Fruit fly (Drosophila melanogaster) whole organism, prepupa: Measurements from ENCODE around the gene Prp40.
A peak's percentile ranks its signal among the peaks of the same experiment; 100 is the strongest.

Experiments
- CG10631 ChIP-seq: fragments of 200-800 bp; sonication (Bioruptor generic); optimal IDR thresholded peaks from 2 replicates; lab custom pipeline; 2016; ENCODE audit warnings: missing biosample characterization, missing genetic modification characterization
- CG11294 ChIP-seq: fragments of 200-800 bp; sonication (Bioruptor generic); IDR thresholded peaks from 2 replicates; pipeline ENCODE4 v1.3.6; 2022; ENCODE audit warnings: missing biosample characterization, missing genetic modification characterization
- CG11902 ChIP-seq: fragments of 200-800 bp; sonication (Bioruptor generic); optimal IDR thresholded peaks from 3 replicates; lab custom pipeline; 2016; ENCODE audit warnings: missing biosample characterization, missing genetic modification characterization
- CG15336 ChIP-seq: fragments of 200-800 bp; sonication (Bioruptor generic); IDR thresholded peaks from 2 replicates; pipeline ENCODE4 v1.3.6; 2022; ENCODE audit warnings: missing biosample characterization, missing genetic modification characterization
- CG1621 ChIP-seq: fragments of 200-800 bp; sonication (Bioruptor generic); optimal IDR thresholded peaks from 3 replicates; lab custom pipeline; 2018; ENCODE audit warnings: missing biosample characterization, mild to moderate bottlenecking, missing genetic modification characterization
- CG16779 ChIP-seq: fragments of 200-800 bp; sonication (Bioruptor generic); optimal IDR thresholded peaks from 3 replicates; lab custom pipeline; 2017; ENCODE audit warnings: missing biosample characterization, mild to moderate bottlenecking, missing genetic modification characterization
- CG3032 ChIP-seq: fragments of 200-800 bp; optimal IDR thresholded peaks from 2 replicates; lab custom pipeline; 2019; ENCODE audit warnings: missing biosample characterization, mild to moderate bottlenecking, missing genetic modification characterization, moderate library complexity
- CG31627 ChIP-seq: fragments of 200-800 bp; sonication (Bioruptor generic); optimal IDR thresholded peaks from 3 replicates; lab custom pipeline; 2016; ENCODE audit warnings: missing biosample characterization, missing genetic modification characterization
- CG32006 ChIP-seq: fragments of 200-800 bp; sonication (Bioruptor generic); optimal IDR thresholded peaks from 3 replicates; lab custom pipeline; 2017; ENCODE audit warnings: missing biosample characterization, mild to moderate bottlenecking, missing genetic modification characterization
- CG34406 ChIP-seq: fragments of 200-800 bp; sonication (Bioruptor generic); optimal IDR thresholded peaks from 3 replicates; lab custom pipeline; 2016; ENCODE audit warnings: missing biosample characterization, missing genetic modification characterization
- CG3919 ChIP-seq: fragments of 200-800 bp; sonication (Bioruptor generic); optimal IDR thresholded peaks from 3 replicates; lab custom pipeline; 2016; ENCODE audit warnings: missing biosample characterization, missing genetic modification characterization
- CG4318 ChIP-seq: fragments of 200-800 bp; sonication (Bioruptor generic); optimal IDR thresholded peaks from 3 replicates; lab custom pipeline; 2017; ENCODE audit warnings: missing biosample characterization, mild to moderate bottlenecking, missing genetic modification characterization
- CG6163 ChIP-seq: fragments of 200-800 bp; sonication (Bioruptor generic); IDR thresholded peaks from 3 replicates; pipeline ENCODE4 v1.3.6; 2022; ENCODE audit warnings: missing biosample characterization, missing genetic modification characterization
- CG6276 ChIP-seq: fragments of 200-800 bp; sonication (Bioruptor generic); optimal IDR thresholded peaks from 2 replicates; lab custom pipeline; 2017; ENCODE audit warnings: missing biosample characterization, mild to moderate bottlenecking, missing genetic modification characterization
- CG6792 ChIP-seq: fragments of 200-800 bp; sonication (Bioruptor generic); optimal IDR thresholded peaks from 3 replicates; lab custom pipeline; 2016; ENCODE audit warnings: missing biosample characterization, missing genetic modification characterization
- CG6808 ChIP-seq: fragments of 200-800 bp; sonication (Bioruptor generic); optimal IDR thresholded peaks from 3 replicates; lab custom pipeline; 2017; ENCODE audit warnings: missing biosample characterization, missing genetic modification characterization, mild to moderate bottlenecking, moderate library complexity, missing genetic modification reagents
- CG6854 ChIP-seq: fragments of 200-800 bp; sonication (Bioruptor generic); optimal IDR thresholded peaks from 2 replicates; lab custom pipeline; 2017; ENCODE audit warnings: missing biosample characterization, mild to moderate bottlenecking, missing genetic modification characterization
- CG7368 ChIP-seq: fragments of 200-800 bp; sonication (Bioruptor generic); optimal IDR thresholded peaks from 3 replicates; lab custom pipeline; 2016; ENCODE audit warnings: missing biosample characterization, missing genetic modification characterization
- CG8119 ChIP-seq: fragments of 200-800 bp; sonication (Bioruptor generic); IDR thresholded peaks from 3 replicates; pipeline ENCODE4 v1.3.6; 2022; ENCODE audit warnings: missing biosample characterization, missing genetic modification characterization
- CG8632 ChIP-seq: fragments of 200-800 bp; sonication (Bioruptor generic); optimal IDR thresholded peaks from 3 replicates; lab custom pipeline; 2016; ENCODE audit warnings: missing biosample characterization, missing genetic modification characterization
- CG9139 ChIP-seq: fragments of 200-800 bp; sonication (Bioruptor generic); optimal IDR thresholded peaks from 3 replicates; lab custom pipeline; 2017; ENCODE audit warnings: missing biosample characterization, mild to moderate bottlenecking, missing genetic modification characterization
- Eip78C ChIP-seq: fragments of 200-800 bp; sonication (Bioruptor generic); peaks from one replicate; lab custom pipeline; 2016; ENCODE audit warnings: missing biosample characterization, missing genetic modification characterization
- Eip93F ChIP-seq: fragments of 200-800 bp; sonication (Bioruptor generic); optimal IDR thresholded peaks from 2 replicates; lab custom pipeline; 2016; ENCODE audit warnings: missing biosample characterization, mild to moderate bottlenecking, missing genetic modification characterization
- Ets96B ChIP-seq: fragments of 200-800 bp; optimal IDR thresholded peaks from 2 replicates; lab custom pipeline; 2019; ENCODE audit warnings: missing biosample characterization, mild to moderate bottlenecking, missing genetic modification characterization, moderate library complexity
- Gug ChIP-seq: fragments of 200-800 bp; sonication (Bioruptor generic); IDR thresholded peaks from 2 replicates; pipeline ENCODE4 v1.3.6; 2022; ENCODE audit warnings: missing biosample characterization, missing genetic modification characterization
- Hr38 ChIP-seq: sonication (Bioruptor generic); optimal IDR thresholded peaks from 2 replicates; lab custom pipeline; 2016; ENCODE audit warnings: missing biosample characterization, missing genetic modification characterization
- Hr39 ChIP-seq: fragments of 200-800 bp; sonication (Bioruptor generic); optimal IDR thresholded peaks from 2 replicates; lab custom pipeline; 2016; ENCODE audit warnings: missing biosample characterization, missing genetic modification characterization
- Hr4 ChIP-seq: fragments of 200-800 bp; sonication (Bioruptor generic); optimal IDR thresholded peaks from 3 replicates; lab custom pipeline; 2016; ENCODE audit warnings: missing biosample characterization, missing genetic modification characterization
- Met ChIP-seq: fragments of 200-800 bp; sonication (Bioruptor generic); optimal IDR thresholded peaks from 3 replicates; lab custom pipeline; 2016; ENCODE audit warnings: missing biosample characterization, missing genetic modification characterization
- Smox ChIP-seq: fragments of 200-800 bp; sonication (Bioruptor generic); optimal IDR thresholded peaks from 3 replicates; lab custom pipeline; 2016; ENCODE audit warnings: missing biosample characterization, missing genetic modification characterization
- Sox15 ChIP-seq: fragments of 200-800 bp; sonication (Bioruptor generic); optimal IDR thresholded peaks from 3 replicates; lab custom pipeline; 2016; ENCODE audit warnings: missing biosample characterization, missing genetic modification characterization
- acj6 ChIP-seq: fragments of 200-800 bp; sonication (Bioruptor generic); optimal IDR thresholded peaks from 3 replicates; lab custom pipeline; 2016; ENCODE audit warnings: missing biosample characterization, missing genetic modification characterization
- cyc ChIP-seq: fragments of 200-800 bp; sonication (Bioruptor generic); optimal IDR thresholded peaks from 3 replicates; lab custom pipeline; 2016; ENCODE audit warnings: missing biosample characterization, missing genetic modification characterization
- dac ChIP-seq: fragments of 200-800 bp; sonication (Bioruptor generic); optimal IDR thresholded peaks from 2 replicates; lab custom pipeline; 2017; ENCODE audit warnings: missing biosample characterization, mild to moderate bottlenecking, missing genetic modification characterization
- eg ChIP-seq: fragments of 200-800 bp; sonication (Bioruptor generic); IDR thresholded peaks from 3 replicates; pipeline ENCODE4 v1.3.6; 2022; ENCODE audit warnings: missing biosample characterization, missing genetic modification characterization
- esn ChIP-seq: fragments of 200-800 bp; sonication (Bioruptor generic); optimal IDR thresholded peaks from 2 replicates; lab custom pipeline; 2016; ENCODE audit warnings: missing biosample characterization, mild to moderate bottlenecking, missing genetic modification characterization, moderate library complexity
- fd59A ChIP-seq: fragments of 200-800 bp; sonication (Bioruptor generic); optimal IDR thresholded peaks from 2 replicates; lab custom pipeline; 2017; ENCODE audit warnings: missing biosample characterization, mild to moderate bottlenecking, missing genetic modification characterization, missing genetic modification reagents
- fd85E ChIP-seq: fragments of 200-800 bp; sonication (Bioruptor generic); optimal IDR thresholded peaks from 3 replicates; lab custom pipeline; 2016; ENCODE audit warnings: missing biosample characterization, missing genetic modification characterization
- fkh ChIP-seq: fragments of 200-800 bp; sonication (Bioruptor generic); optimal IDR thresholded peaks from 3 replicates; lab custom pipeline; 2017; ENCODE audit warnings: missing biosample characterization, mild to moderate bottlenecking, missing genetic modification characterization, moderate library complexity
- lz ChIP-seq: fragments of 200-800 bp; sonication (Bioruptor generic); optimal IDR thresholded peaks from 3 replicates; lab custom pipeline; 2016; ENCODE audit warnings: missing biosample characterization, missing genetic modification characterization
- net ChIP-seq: fragments of 200-800 bp; sonication (Bioruptor generic); optimal IDR thresholded peaks from 3 replicates; lab custom pipeline; 2016; ENCODE audit warnings: missing biosample characterization, missing genetic modification characterization
- pdm3 ChIP-seq: fragments of 200-800 bp; sonication (Bioruptor generic); optimal IDR thresholded peaks from 3 replicates; lab custom pipeline; 2016; ENCODE audit warnings: missing biosample characterization, missing genetic modification characterization
- spab ChIP-seq: fragments of 200-800 bp; sonication (Bioruptor generic); optimal IDR thresholded peaks from 2 replicates; lab custom pipeline; 2017; ENCODE audit warnings: missing biosample characterization, mild to moderate bottlenecking, missing genetic modification characterization, missing genetic modification reagents
- svp ChIP-seq: fragments of 200-800 bp; sonication (Bioruptor generic); peaks from one replicate; lab custom pipeline; 2016; ENCODE audit warnings: missing biosample characterization, missing genetic modification characterization
- topi ChIP-seq: fragments of 200-800 bp; sonication (Bioruptor generic); optimal IDR thresholded peaks from 3 replicates; lab custom pipeline; 2016; ENCODE audit warnings: missing biosample characterization, missing genetic modification characterization
- vri ChIP-seq: fragments of 200-800 bp; sonication (Bioruptor generic); optimal IDR thresholded peaks from 3 replicates; lab custom pipeline; 2016; ENCODE audit warnings: missing biosample characterization, mild to moderate bottlenecking, missing genetic modification characterization

The Prp40 gene

dm6 chr2L:3030350-3030749 is 7.3 kb downstream of the Prp40 start, which contains the start of gene GABPI:
Gene GABPI (plus strand): TSS chr2L:3030539.
- peak; percentile 64 for TF ChIP-seq CG1621 (tag; lab: Kevin White, UChicago)
- peak; percentile 35 for TF ChIP-seq esn (GFP tag; lab: Kevin White, UChicago)
- peak; percentile 51; the same call in 2 of the 3 replicates for TF ChIP-seq CG6163 (GFP tag; lab: Robert Waterston, UW)
- no peak for TF ChIP-seq net

dm6 chr2L:3034969-3035368 is 11.9 kb downstream of the Prp40 start, which contains the start of gene CG17258:
Gene CG17258 (minus strand): TSS chr2L:3035348.
- TF ChIP-seq CG16779 (tag; lab: Kevin White, UChicago): no peak
- no peak for TF ChIP-seq fd59A (GFP tag; lab: Kevin White, UChicago)
- no peak for TF ChIP-seq CG7368
- TF ChIP-seq CG4318 (GFP tag; lab: Kevin White, UChicago): no peak
- no peak for TF ChIP-seq Ets96B
- no peak for TF ChIP-seq Smox (GFP tag; lab: Kevin White, UChicago)
- TF ChIP-seq CG32006 (GFP tag; lab: Kevin White, UChicago): no peak
- TF ChIP-seq net: no peak
- no peak for TF ChIP-seq pdm3 (GFP tag; lab: Kevin White, UChicago)
- no peak for TF ChIP-seq spab (GFP tag; lab: Kevin White, UChicago)
- no peak for TF ChIP-seq Met (GFP tag; lab: Kevin White, UChicago)
- TF ChIP-seq CG11294: no peak
- TF ChIP-seq CG11902: no peak
- no peak for TF ChIP-seq Hr39 (GFP tag; lab: Kevin White, UChicago)
- TF ChIP-seq svp: no peak
- no peak for TF ChIP-seq CG3919 (GFP tag; lab: Kevin White, UChicago)
- TF ChIP-seq CG6792 (GFP tag; lab: Kevin White, UChicago): no peak
- no peak for TF ChIP-seq CG15336 (GFP tag; lab: Robert Waterston, UW)
- no peak for TF ChIP-seq Gug (GFP tag; lab: Robert Waterston, UW)
- TF ChIP-seq CG6276 (GFP tag; lab: Kevin White, UChicago): no peak

- TF ChIP-seq CG31627 (GFP tag; lab: Kevin White, UChicago): peak; percentile 97
- peak; percentile 70 for TF ChIP-seq fd59A (GFP tag; lab: Kevin White, UChicago)
- peak; percentile 72 for TF ChIP-seq CG6808 (GFP tag; lab: Kevin White, UChicago)
- TF ChIP-seq CG8632: peak; percentile 87
- TF ChIP-seq CG1621 (tag; lab: Kevin White, UChicago): peak; percentile 73
- TF ChIP-seq fkh (GFP tag; lab: Kevin White, UChicago): no peak
- peak; percentile 89 for TF ChIP-seq Ets96B
- TF ChIP-seq eg (GFP tag; lab: Robert Waterston, UW): peak; percentile 92
- TF ChIP-seq CG32006 (GFP tag; lab: Kevin White, UChicago): peak; percentile 94
- no peak for TF ChIP-seq CG7368
- TF ChIP-seq CG34406 (GFP tag; lab: Kevin White, UChicago): peak; percentile 91
- peak; percentile 84 for TF ChIP-seq CG11294
- peak; percentile 90 for TF ChIP-seq CG6792 (GFP tag; lab: Kevin White, UChicago)
- peak; percentile 94 for TF ChIP-seq acj6 (GFP tag; lab: Kevin White, UChicago)
- peak; percentile 59 for TF ChIP-seq Eip93F
- peak; percentile 69 for TF ChIP-seq CG6854 (GFP tag; lab: Kevin White, UChicago)
- TF ChIP-seq Smox (GFP tag; lab: Kevin White, UChicago): peak; percentile 92
- TF ChIP-seq cyc (GFP tag; lab: Kevin White, UChicago): peak; percentile 95
- TF ChIP-seq CG4318 (GFP tag; lab: Kevin White, UChicago): no peak
- peak; percentile 85 for TF ChIP-seq CG6163 (GFP tag; lab: Robert Waterston, UW)
- TF ChIP-seq vri (GFP tag; lab: Kevin White, UChicago): no peak
- TF ChIP-seq Hr38 (GFP tag; lab: Kevin White, UChicago): peak; percentile 73
- TF ChIP-seq CG11902: peak; percentile 91
- peak; percentile 86 for TF ChIP-seq dac (GFP tag; lab: Kevin White, UChicago)
- TF ChIP-seq CG3032 (tag; lab: Kevin White, UChicago): peak; percentile 92
- TF ChIP-seq fd85E (GFP tag; lab: Kevin White, UChicago): no peak
- no peak for TF ChIP-seq CG9139 (GFP tag; lab: Kevin White, UChicago)
- TF ChIP-seq pdm3 (GFP tag; lab: Kevin White, UChicago): peak; percentile 95
- peak; percentile 94 for TF ChIP-seq svp
- TF ChIP-seq spab (GFP tag; lab: Kevin White, UChicago): no peak
- peak; percentile 97 for TF ChIP-seq Hr39 (GFP tag; lab: Kevin White, UChicago)
- TF ChIP-seq CG8119 (GFP tag; lab: Robert Waterston, UW): peak; percentile 85
- TF ChIP-seq CG10631 (GFP tag; lab: Kevin White, UChicago): peak; percentile 97
- peak; percentile 94 for TF ChIP-seq CG3919 (GFP tag; lab: Kevin White, UChicago)
- peak; percentile 91 for TF ChIP-seq Sox15
- TF ChIP-seq lz (GFP tag; lab: Kevin White, UChicago): peak; percentile 97
- TF ChIP-seq topi: peak; percentile 95
- TF ChIP-seq Hr4: peak; percentile 96
- peak; percentile 96 for TF ChIP-seq esn (GFP tag; lab: Kevin White, UChicago)
- peak; percentile 97 for TF ChIP-seq Eip78C (GFP tag; lab: Kevin White, UChicago)
Measured at dm6 chr2L:3037153-3037579, 14.1 kb downstream of the Prp40 start, which contains the start of the genes CG17260 and SerRS. Gene CG17260 (plus strand): TSS chr2L:3037230. Gene SerRS (minus strand): TSS chr2L:3037403.
